Worm (Caenorhabditis elegans) whole organism, midembryonic: ENCODE measurements around the gene frpr-12.

Source experiments
- T22C8.4 ChIP-seq: fragments of 200-800 bp; sonication (Bioruptor generic); IDR thresholded peaks from 2 replicates; pipeline ENCODE4 v1.3.6; 2022; ENCODE audit warnings: missing genetic modification characterization, missing compliant biosample characterization
- cog-1 ChIP-seq: sonication (generic microtip); optimal IDR thresholded peaks from 2 replicates; lab custom pipeline; 2016; ENCODE audit warnings: missing genetic modification characterization, missing compliant biosample characterization
- flt-1 ChIP-seq: fragments of 200-800 bp; sonication (Bioruptor generic); IDR thresholded peaks from 2 replicates; pipeline ENCODE4 v1.3.6; 2022; ENCODE audit warnings: missing genetic modification characterization, missing compliant biosample characterization
- klf-2 ChIP-seq: fragments of 200-800 bp; sonication (Bioruptor generic); conservative IDR thresholded peaks from 2 replicates; pipeline ENCODE4 v1.3.6; 2022; ENCODE audit warnings: missing genetic modification reagents, missing genetic modification characterization, missing compliant biosample characterization
- med-1 ChIP-seq: sonication (generic microtip); optimal IDR thresholded peaks from 2 replicates; lab custom pipeline; 2017; ENCODE audit warnings: missing genetic modification characterization, mild to moderate bottlenecking, missing compliant biosample characterization, antibody characterized with exemption, missing genetic modification reagents; ENCODE audit not compliant: insufficient read depth
- ref-1 ChIP-seq: fragments of 200-800 bp; sonication (Bioruptor generic); conservative IDR thresholded peaks from 2 replicates; pipeline ENCODE4 v1.3.6; 2022; ENCODE audit warnings: missing genetic modification reagents, missing genetic modification characterization, missing compliant biosample characterization
- tab-1 ChIP-seq: fragments of 200-800 bp; sonication (Bioruptor generic); IDR thresholded peaks from 2 replicates; pipeline ENCODE4 v1.3.6; 2022; ENCODE audit warnings: missing genetic modification characterization, missing compliant biosample characterization
- ztf-23 ChIP-seq: fragments of 200-800 bp; sonication (Bioruptor generic); IDR thresholded peaks from 2 replicates; pipeline ENCODE4 v1.3.6; 2022; ENCODE audit warnings: missing genetic modification reagents, missing genetic modification characterization, missing compliant biosample characterization
- ztf-29 ChIP-seq: fragments of 200-800 bp; sonication (Bioruptor generic); IDR thresholded peaks from 2 replicates; pipeline ENCODE4 v1.3.6; 2022; ENCODE audit warnings: missing genetic modification reagents, missing genetic modification characterization, missing compliant biosample characterization

Gene frpr-12

DNA sequence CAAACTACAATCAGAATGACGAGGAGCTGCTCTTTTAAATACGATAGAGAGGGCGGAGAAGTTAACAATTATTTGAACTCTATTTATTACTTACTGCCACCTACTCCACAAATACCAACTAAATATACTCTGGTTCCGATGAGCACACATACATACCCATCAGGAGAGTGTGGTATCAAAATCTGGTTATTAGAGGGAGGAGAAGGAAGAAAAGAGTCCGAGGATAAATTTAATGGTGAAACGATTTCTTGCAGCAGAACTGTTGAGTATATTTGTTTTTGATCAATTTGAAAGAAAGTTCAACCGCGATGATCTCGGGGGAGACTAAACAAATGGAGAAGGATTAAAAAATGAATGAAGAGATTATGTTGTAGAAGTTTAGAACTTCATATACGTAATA lies 26.2 kb downstream of the frpr-12 start, which contains the start of gene H14N18.4:
TSS of gene H14N18.4 (minus strand) at position 12 of the 400 bp plus-strand sequence.
- TF ChIP-seq ztf-29 (GFP tag; lab: Robert Waterston, UW): no peak
- no peak for TF ChIP-seq T22C8.4 (GFP tag; lab: Robert Waterston, UW)
- no peak for TF ChIP-seq ztf-23
- no peak for TF ChIP-seq cog-1 (tag; lab: Kevin White, UChicago)
- no peak for TF ChIP-seq tab-1 (GFP tag; lab: Robert Waterston, UW)
- TF ChIP-seq flt-1: no peak
- TF ChIP-seq ref-1: no peak
- no peak for TF ChIP-seq med-1 (GFP tag; lab: Kevin White, UChicago)
- no peak for TF ChIP-seq klf-2

DNA sequence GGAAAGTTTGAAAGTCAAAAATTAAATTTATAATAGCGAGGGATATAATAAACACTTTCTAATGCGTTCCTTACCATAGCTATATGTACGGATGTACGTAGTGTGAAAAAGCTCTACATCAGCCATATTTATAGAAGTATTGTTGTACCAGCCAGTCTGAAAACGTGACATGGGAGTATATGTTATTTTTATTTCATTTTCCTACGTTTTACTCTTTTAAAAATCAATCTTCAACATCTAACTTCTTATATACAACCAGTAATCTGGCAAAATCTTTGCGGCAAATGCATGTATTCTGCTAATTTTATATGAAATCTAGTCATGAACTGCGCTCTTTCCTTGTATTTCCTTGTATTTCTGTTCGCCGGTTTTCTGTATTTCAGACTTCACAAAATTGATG lies 29.5 kb downstream of the frpr-12 start, which contains the start of gene H14N18.2:
TSS of gene H14N18.2 (plus strand) at position 301 of the 400 bp plus-strand sequence.
- TF ChIP-seq ztf-23 (no peak), flt-1 (no peak)

DNA sequence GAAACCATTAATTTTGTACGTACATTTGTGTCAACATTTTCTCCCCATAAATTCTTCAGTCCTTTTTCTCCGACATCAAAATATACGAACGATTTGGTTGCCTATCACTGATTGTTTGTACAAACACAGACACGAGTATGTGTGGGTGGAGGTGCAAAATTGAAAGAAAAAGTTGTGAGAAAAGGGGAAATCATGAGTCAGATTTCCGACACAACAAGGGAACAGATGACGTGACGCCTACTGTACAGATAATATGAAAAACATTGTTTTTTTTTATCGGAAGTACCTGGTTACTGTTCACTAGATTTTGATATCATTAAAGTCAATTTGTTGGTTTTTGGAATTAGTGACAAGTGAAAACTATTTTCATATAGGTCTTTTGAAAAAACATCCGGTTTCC lies 31.5 kb downstream of the frpr-12 start:
- TF ChIP-seq ztf-29 (GFP tag; lab: Robert Waterston, UW): no peak

DNA sequence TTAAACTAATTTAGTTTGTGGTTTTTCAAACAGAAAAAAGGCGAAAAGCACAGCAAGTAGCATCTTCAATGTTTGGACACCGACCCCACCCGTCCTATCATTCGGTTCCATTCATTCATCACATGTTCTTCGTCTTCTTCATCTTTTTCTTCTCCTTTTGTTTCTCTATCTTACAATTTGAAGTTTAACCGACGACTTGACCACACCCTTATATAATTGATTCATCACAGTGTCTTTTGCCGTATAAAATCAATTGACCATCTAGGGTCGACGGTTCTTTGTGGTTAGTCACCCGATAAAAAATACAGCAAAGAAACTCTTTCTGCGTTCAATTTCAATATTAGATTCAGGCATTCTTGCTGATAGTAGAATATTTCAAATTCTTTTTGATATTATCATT lies 32.3 kb downstream of the frpr-12 start:
- TF ChIP-seq med-1 (GFP tag; lab: Kevin White, UChicago) (no peak), cog-1 (tag; lab: Kevin White, UChicago) (no peak), T22C8.4 (GFP tag; lab: Robert Waterston, UW) (no peak), ref-1 (no peak), ztf-29 (GFP tag; lab: Robert Waterston, UW) (no peak), flt-1 (no peak), tab-1 (GFP tag; lab: Robert Waterston, UW) (no peak), ztf-23 (no peak), klf-2 (no peak)

DNA sequence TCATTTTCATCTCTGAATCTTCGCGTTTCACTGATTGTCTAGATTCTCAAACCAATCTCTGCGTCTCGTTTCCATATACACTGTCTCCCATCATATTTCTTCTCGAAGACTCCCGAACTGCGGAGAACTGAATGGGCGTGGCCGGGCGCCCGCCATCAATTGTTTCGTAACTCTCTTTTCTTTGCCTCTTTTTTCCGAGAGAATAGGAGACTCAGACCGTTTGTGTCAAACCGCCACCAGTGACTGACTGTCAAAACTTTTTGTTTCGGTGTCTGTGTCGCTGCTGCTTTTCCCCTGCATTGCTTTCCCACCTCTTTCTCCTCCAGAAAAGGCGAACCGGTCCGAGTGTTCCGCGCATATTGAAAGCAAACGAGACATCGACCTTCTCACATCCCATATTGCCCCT lies 33.4 kb downstream of the frpr-12 start, which contains the start of gene unc-23:
TSS of gene unc-23 (plus strand) at position 176 of the 406 bp plus-strand sequence.
- no peak for TF ChIP-seq med-1 (GFP tag; lab: Kevin White, UChicago)
- TF ChIP-seq flt-1: no peak
- no peak for TF ChIP-seq T22C8.4 (GFP tag; lab: Robert Waterston, UW)
- TF ChIP-seq klf-2: 0 out of 2 replicates have a peak, but pooled peaks have one; percentile 7

DNA sequence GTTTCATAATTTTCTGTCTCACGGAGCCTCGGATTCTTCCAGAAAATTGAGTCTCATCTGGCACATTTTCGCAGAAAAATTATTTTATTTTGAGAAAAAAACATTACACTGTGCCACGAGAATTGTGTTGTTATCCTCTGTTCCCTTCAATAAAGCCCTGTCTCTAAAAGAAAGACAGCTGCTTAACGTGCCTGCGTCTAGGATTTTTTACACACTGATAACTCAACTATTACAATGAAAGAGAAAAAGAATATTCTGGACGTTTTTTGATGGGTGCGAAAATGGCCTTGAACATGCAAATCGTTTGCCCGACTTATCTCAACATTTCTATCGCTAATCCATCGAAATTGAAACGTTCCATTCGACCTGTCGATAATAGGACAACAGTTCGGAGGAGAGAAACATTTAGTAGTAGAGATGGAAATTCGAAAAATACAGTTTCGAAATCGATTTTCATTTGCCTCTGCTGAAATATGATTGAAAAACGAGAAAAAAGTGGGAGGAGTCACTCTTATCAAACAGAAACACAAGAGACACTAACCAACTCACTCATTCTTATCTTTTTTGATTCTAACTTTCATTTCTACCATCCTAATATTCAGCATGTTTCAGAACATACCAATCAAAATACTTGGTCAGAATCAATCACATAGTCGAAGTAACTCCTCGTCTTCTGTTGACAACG lies 34.1 kb downstream of the frpr-12 start:
- TF ChIP-seq med-1 (GFP tag; lab: Kevin White, UChicago) (no peak), ref-1 (no peak), tab-1 (GFP tag; lab: Robert Waterston, UW) (no peak), cog-1 (tag; lab: Kevin White, UChicago) (no peak), flt-1 (no peak), ztf-23 (no peak), klf-2 (no peak), ztf-29 (GFP tag; lab: Robert Waterston, UW) (no peak), T22C8.4 (GFP tag; lab: Robert Waterston, UW) (no peak)

DNA sequence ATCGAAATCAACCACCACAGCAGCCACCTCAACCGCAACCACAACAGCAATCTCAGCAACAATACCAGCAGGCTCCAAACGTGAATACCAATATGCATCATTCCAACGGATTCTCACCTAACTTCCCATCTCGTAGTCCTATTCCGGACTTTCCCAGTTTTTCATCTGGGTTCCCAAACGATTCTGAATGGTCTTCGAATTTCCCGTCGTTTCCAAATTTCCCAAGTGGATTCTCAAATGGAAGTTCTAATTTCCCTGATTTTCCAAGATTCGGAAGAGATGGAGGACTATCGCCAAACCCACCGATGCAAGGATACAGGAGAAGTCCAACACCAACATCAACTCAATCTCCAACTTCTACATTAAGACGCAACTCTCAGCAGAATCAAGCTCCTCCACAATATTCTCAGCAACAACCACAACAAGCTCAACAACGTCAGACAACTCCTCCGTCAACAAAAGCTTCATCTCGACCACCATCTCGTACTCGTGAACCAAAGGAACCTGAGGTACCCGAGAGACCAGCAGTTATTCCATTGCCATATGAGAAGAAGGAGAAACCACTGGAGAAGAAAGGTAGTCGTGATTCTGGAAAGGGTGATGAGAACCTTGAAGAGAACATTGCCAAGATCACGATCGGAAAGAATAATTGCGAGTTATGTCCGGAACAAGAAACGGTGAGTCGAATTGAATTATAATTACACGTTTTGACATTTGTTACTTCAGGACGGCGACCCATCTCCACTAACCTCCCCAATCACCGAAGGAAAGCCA lies 34.9 kb downstream of the frpr-12 start:
- no peak for TF ChIP-seq ztf-23
- TF ChIP-seq ref-1: no peak
- TF ChIP-seq T22C8.4 (GFP tag; lab: Robert Waterston, UW): no peak

DNA sequence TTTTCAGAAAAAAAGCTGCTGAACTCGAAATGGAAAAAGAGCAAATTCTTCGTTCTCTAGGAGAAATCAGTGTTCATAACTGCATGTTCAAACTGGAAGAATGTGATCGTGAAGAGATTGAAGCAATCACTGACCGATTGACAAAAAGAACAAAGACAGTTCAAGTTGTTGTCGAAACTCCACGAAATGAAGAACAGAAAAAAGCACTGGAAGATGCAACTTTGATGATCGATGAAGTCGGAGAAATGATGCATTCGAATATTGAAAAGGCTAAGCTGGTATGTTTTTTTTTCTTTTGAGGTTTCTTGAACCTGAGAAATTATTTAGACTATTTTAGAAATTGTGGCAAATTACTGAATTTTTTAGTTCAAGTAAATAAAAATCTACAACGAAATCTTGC lies 35.6 kb downstream of the frpr-12 start:
- no peak for TF ChIP-seq ref-1
- no peak for TF ChIP-seq flt-1

DNA sequence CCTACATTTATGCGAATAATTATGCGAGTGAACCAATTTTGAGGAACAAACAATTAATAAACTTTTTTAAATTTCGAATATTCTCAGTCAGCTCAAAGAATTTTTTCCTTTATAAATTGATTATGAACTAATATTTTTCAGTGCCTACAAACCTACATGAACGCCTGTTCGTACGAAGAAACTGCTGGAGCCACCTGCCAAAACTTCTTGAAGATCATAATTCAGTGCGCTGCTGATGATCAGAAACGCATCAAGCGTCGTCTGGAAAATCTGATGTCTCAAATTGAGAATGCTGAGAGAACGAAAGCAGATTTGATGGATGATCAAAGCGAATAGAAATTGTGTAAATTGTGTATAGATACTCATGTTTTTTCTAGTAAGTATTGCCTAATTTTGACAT lies 36.1 kb downstream of the frpr-12 start:
- TF ChIP-seq T22C8.4 (GFP tag; lab: Robert Waterston, UW) (no peak), tab-1 (GFP tag; lab: Robert Waterston, UW) (no peak), klf-2 (no peak), ztf-29 (GFP tag; lab: Robert Waterston, UW) (no peak), med-1 (GFP tag; lab: Kevin White, UChicago) (no peak), ref-1 (no peak), flt-1 (no peak), cog-1 (tag; lab: Kevin White, UChicago) (no peak), ztf-23 (no peak)

DNA sequence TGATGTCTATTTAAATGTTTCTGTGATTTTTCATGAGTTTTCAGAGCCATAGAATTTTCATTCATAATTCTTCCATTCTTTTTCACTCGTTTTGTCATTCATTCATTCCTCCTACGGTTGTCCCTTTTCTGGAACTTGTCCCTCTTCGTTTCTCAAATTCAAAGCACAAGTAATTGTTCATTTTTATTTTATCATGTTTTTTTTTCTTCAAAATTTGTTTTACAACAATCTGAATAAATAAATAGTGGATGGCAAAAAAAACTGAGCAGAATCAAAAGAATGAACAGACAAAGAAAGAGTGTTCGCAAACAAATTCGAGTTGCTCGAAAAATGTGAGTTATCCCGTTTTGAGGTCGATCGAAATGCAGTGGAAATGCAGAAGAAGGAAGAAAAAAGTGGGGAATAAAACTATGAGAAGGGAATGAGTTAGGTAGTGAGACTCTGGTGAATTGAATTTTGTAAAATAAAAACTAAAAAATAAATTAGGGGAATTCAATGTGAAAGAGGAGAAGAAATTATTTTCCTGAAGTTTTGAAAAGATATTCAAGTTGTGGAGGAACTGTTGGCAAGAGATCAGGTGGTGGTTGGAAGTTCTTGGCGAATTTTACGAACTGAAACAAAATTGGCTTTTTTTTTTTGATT lies 36.7 kb downstream of the frpr-12 start:
- TF ChIP-seq med-1 (GFP tag; lab: Kevin White, UChicago) (no peak), klf-2 (no peak), ztf-29 (GFP tag; lab: Robert Waterston, UW) (no peak), flt-1 (no peak), tab-1 (GFP tag; lab: Robert Waterston, UW) (no peak), cog-1 (tag; lab: Kevin White, UChicago) (no peak), ztf-23 (no peak), T22C8.4 (GFP tag; lab: Robert Waterston, UW) (no peak)
